Fruit fly (Drosophila melanogaster) whole organism, embryonic: Measurements from ENCODE around the gene SC35.

Experiments used
- Antp ChIP-seq: fragments of 200-800 bp; sonication (Bioruptor generic); optimal IDR thresholded peaks from 3 replicates; lab custom pipeline; 2016; ENCODE audit warnings: missing biosample characterization, missing genetic modification characterization
- Atf6 ChIP-seq: fragments of 200-800 bp; sonication (Bioruptor generic); IDR thresholded peaks from 2 replicates; pipeline ENCODE4 v1.3.6; 2022; ENCODE audit warnings: missing biosample characterization, missing genetic modification characterization
- Bdp1 ChIP-seq: fragments of 200-800 bp; sonication (Bioruptor generic); optimal IDR thresholded peaks from 3 replicates; lab custom pipeline; 2016; ENCODE audit warnings: missing biosample characterization, missing genetic modification characterization
- BtbVII ChIP-seq: fragments of 200-800 bp; sonication (Bioruptor generic); optimal IDR thresholded peaks from 3 replicates; lab custom pipeline; 2017; ENCODE audit warnings: missing biosample characterization, mild to moderate bottlenecking, missing genetic modification characterization
- CG10959 ChIP-seq: fragments of 200-800 bp; sonication (Bioruptor generic); IDR thresholded peaks from 2 replicates; pipeline ENCODE4 v1.3.6; 2022; ENCODE audit warnings: missing biosample characterization, missing genetic modification characterization
- CG12071 ChIP-seq: fragments of 200-800 bp; sonication (Bioruptor generic); optimal IDR thresholded peaks from 3 replicates; lab custom pipeline; 2018; ENCODE audit warnings: missing biosample characterization, mild to moderate bottlenecking, missing genetic modification characterization
- CG1233 ChIP-seq: fragments of 200-800 bp; sonication (Bioruptor generic); optimal IDR thresholded peaks from 4 replicates; lab custom pipeline; 2018; ENCODE audit warnings: missing biosample characterization, mild to moderate bottlenecking, missing genetic modification characterization
- CG13287 ChIP-seq: fragments of 200-800 bp; sonication (Bioruptor generic); IDR thresholded peaks from 2 replicates; pipeline ENCODE4 v1.3.6; 2022; ENCODE audit warnings: missing biosample characterization, missing genetic modification characterization; ENCODE audit not compliant: partially characterized antibody
- CG15269 ChIP-seq: fragments of 200-800 bp; sonication (Bioruptor generic); optimal IDR thresholded peaks from 2 replicates; lab custom pipeline; 2018; ENCODE audit warnings: missing biosample characterization, mild to moderate bottlenecking, missing genetic modification characterization, moderate library complexity
- CG15479 ChIP-seq: fragments of 200-800 bp; sonication (Bioruptor generic); optimal IDR thresholded peaks from 3 replicates; lab custom pipeline; 2019; ENCODE audit warnings: missing biosample characterization, mild to moderate bottlenecking, missing genetic modification characterization, moderate library complexity
- CG15696 ChIP-seq: fragments of 200-800 bp; sonication (Bioruptor generic); optimal IDR thresholded peaks from 2 replicates; lab custom pipeline; 2019; ENCODE audit warnings: missing biosample characterization, mild to moderate bottlenecking, missing genetic modification characterization, moderate library complexity
- CG1647 ChIP-seq: fragments of 200-800 bp; sonication (Bioruptor generic); optimal IDR thresholded peaks from 3 replicates; lab custom pipeline; 2016; ENCODE audit warnings: missing biosample characterization, missing genetic modification characterization
- CG17328 ChIP-seq: fragments of 200-800 bp; sonication (Bioruptor generic); IDR thresholded peaks from 2 replicates; pipeline ENCODE4 v1.3.6; 2022; ENCODE audit warnings: missing biosample characterization, missing genetic modification characterization
- CG17385 ChIP-seq: fragments of 200-800 bp; sonication (Bioruptor generic); optimal IDR thresholded peaks from 3 replicates; lab custom pipeline; 2018; ENCODE audit warnings: missing biosample characterization, mild to moderate bottlenecking, missing genetic modification characterization
- CG17802 ChIP-seq: fragments of 200-800 bp; sonication (Bioruptor generic); optimal IDR thresholded peaks from 2 replicates; lab custom pipeline; 2018; ENCODE audit warnings: missing biosample characterization, mild to moderate bottlenecking, missing genetic modification characterization, moderate library complexity
- CG2202 ChIP-seq: fragments of 200-800 bp; sonication (Bioruptor generic); optimal IDR thresholded peaks from 2 replicates; lab custom pipeline; 2018; ENCODE audit warnings: missing biosample characterization, mild to moderate bottlenecking, missing genetic modification characterization
- CG30431 ChIP-seq: fragments of 200-800 bp; sonication (Bioruptor generic); optimal IDR thresholded peaks from 2 replicates; lab custom pipeline; 2017; ENCODE audit warnings: missing biosample characterization, missing genetic modification characterization
- CG4820 ChIP-seq: fragments of 200-800 bp; sonication (Bioruptor generic); optimal IDR thresholded peaks from 3 replicates; lab custom pipeline; 2016; ENCODE audit warnings: missing biosample characterization, missing genetic modification characterization
- CG6272 ChIP-seq: fragments of 200-800 bp; sonication (Bioruptor generic); IDR thresholded peaks from 2 replicates; pipeline ENCODE4 v1.3.6; 2022; ENCODE audit warnings: missing biosample characterization, missing genetic modification characterization
- CG8290 ChIP-seq, 3 experiments: fragments of 200-800 bp; sonication (Bioruptor generic); optimal IDR thresholded peaks; 2 replicates each; lab custom pipeline; 2016 to 2019; ENCODE audit warnings: missing biosample characterization in 3 of 3, missing genetic modification characterization in 3 of 3, mild to moderate bottlenecking in 2 of 3, moderate library complexity in 1 of 3
- CG9797 ChIP-seq: fragments of 200-800 bp; sonication (Bioruptor generic); optimal IDR thresholded peaks from 3 replicates; lab custom pipeline; 2018; ENCODE audit warnings: missing biosample characterization, mild to moderate bottlenecking, missing genetic modification characterization
- CG9932 ChIP-seq: fragments of 200-800 bp; sonication (Bioruptor generic); IDR thresholded peaks from 2 replicates; pipeline ENCODE4 v1.3.6; 2022; ENCODE audit warnings: missing biosample characterization, missing genetic modification characterization
- Deaf1 ChIP-seq: fragments of 200-800 bp; optimal IDR thresholded peaks from 3 replicates; lab custom pipeline; 2019; ENCODE audit warnings: missing biosample characterization, mild to moderate bottlenecking, missing genetic modification characterization, moderate library complexity
- Gsc ChIP-seq: fragments of 200-800 bp; sonication (Bioruptor generic); IDR thresholded peaks from 2 replicates; pipeline ENCODE4 v1.3.6; 2022; ENCODE audit warnings: missing biosample characterization, missing genetic modification characterization
- Gug ChIP-seq: fragments of 200-800 bp; sonication (Bioruptor generic); IDR thresholded peaks from 4 replicates; pipeline ENCODE4 v1.3.6; 2022; ENCODE audit warnings: missing biosample characterization, missing genetic modification characterization
- Mad ChIP-seq: fragments of 200-800 bp; sonication (Bioruptor generic); optimal IDR thresholded peaks from 2 replicates; lab custom pipeline; 2016; ENCODE audit warnings: missing biosample characterization, missing genetic modification characterization
- Med ChIP-seq: fragments of 200-800 bp; sonication (Bioruptor generic); peaks from one replicate; lab custom pipeline; 2016; ENCODE audit warnings: missing biosample characterization, missing genetic modification characterization, mild to moderate bottlenecking, inconsistent platforms, moderate library complexity
- Nf-YB ChIP-seq: fragments of 200-800 bp; sonication (Bioruptor generic); optimal IDR thresholded peaks from 3 replicates; lab custom pipeline; 2019; ENCODE audit warnings: missing biosample characterization, mild to moderate bottlenecking, missing genetic modification characterization, moderate library complexity
- Sry-β ChIP-seq: fragments of 200-800 bp; sonication (Bioruptor generic); optimal IDR thresholded peaks from 2 replicates; lab custom pipeline; 2018; ENCODE audit warnings: missing biosample characterization, mild to moderate bottlenecking, missing genetic modification characterization, moderate library complexity
- Trl ChIP-seq, 3 experiments: fragments of >200 bp in 2 of 3; fragments of 200-800 bp in 1 of 3; sonication (Bioruptor generic) in 1 of 3; optimal IDR thresholded peaks; 2 replicates in 1 of 3; 3 replicates in 2 of 3; lab custom pipeline; 2016 to 2017; ENCODE audit warnings: missing biosample characterization in 1 of 3, missing genetic modification characterization in 1 of 3
- ab ChIP-seq: fragments of 200-800 bp; sonication (Bioruptor generic); optimal IDR thresholded peaks from 2 replicates; lab custom pipeline; 2016; ENCODE audit warnings: missing biosample characterization, missing genetic modification characterization
- ap ChIP-seq: fragments of 200-800 bp; sonication (Bioruptor generic); IDR thresholded peaks from 2 replicates; pipeline ENCODE4 v1.3.6; 2022; ENCODE audit warnings: missing biosample characterization, missing genetic modification characterization
- btn ChIP-seq: fragments of 200-800 bp; sonication (Bioruptor generic); optimal IDR thresholded peaks from 2 replicates; lab custom pipeline; 2016; ENCODE audit warnings: missing biosample characterization, missing genetic modification characterization
- chn ChIP-seq: fragments of 200-800 bp; sonication (Bioruptor generic); optimal IDR thresholded peaks from 2 replicates; lab custom pipeline; 2016; ENCODE audit warnings: missing biosample characterization, missing genetic modification characterization
- dm ChIP-seq: fragments of 200-800 bp; sonication (Bioruptor generic); optimal IDR thresholded peaks from 3 replicates; lab custom pipeline; 2016; ENCODE audit warnings: missing biosample characterization, missing genetic modification characterization
- dmrt11E ChIP-seq: fragments of 200-800 bp; sonication (Bioruptor generic); optimal IDR thresholded peaks from 3 replicates; lab custom pipeline; 2018; ENCODE audit warnings: missing biosample characterization, mild to moderate bottlenecking, missing genetic modification characterization, moderate library complexity
- fd102C ChIP-seq: fragments of 200-800 bp; sonication (Bioruptor generic); optimal IDR thresholded peaks from 2 replicates; lab custom pipeline; 2018; ENCODE audit warnings: missing biosample characterization, mild to moderate bottlenecking, missing genetic modification characterization, moderate library complexity
- fu2 ChIP-seq: fragments of 200-800 bp; sonication (Bioruptor generic); optimal IDR thresholded peaks from 2 replicates; lab custom pipeline; 2016; ENCODE audit warnings: missing biosample characterization, missing genetic modification characterization
- h ChIP-seq: fragments of >200 bp; optimal IDR thresholded peaks from 2 replicates; lab custom pipeline; 2017
- hb ChIP-seq: fragments of 200-800 bp; sonication (Bioruptor generic); IDR thresholded peaks from 3 replicates; pipeline ENCODE4 v1.3.6; 2022; ENCODE audit warnings: missing biosample characterization, missing genetic modification characterization; ENCODE audit not compliant: partially characterized antibody
- jumu ChIP-seq: fragments of 200-800 bp; sonication (Bioruptor generic); optimal IDR thresholded peaks from 3 replicates; lab custom pipeline; 2016; ENCODE audit warnings: missing biosample characterization, missing genetic modification characterization
- lbe ChIP-seq: fragments of 200-800 bp; sonication (Bioruptor generic); optimal IDR thresholded peaks from 2 replicates; lab custom pipeline; 2016; ENCODE audit warnings: missing biosample characterization, mild to moderate bottlenecking, missing genetic modification characterization
- org-1 ChIP-seq: fragments of 200-800 bp; sonication (Bioruptor generic); optimal IDR thresholded peaks from 2 replicates; lab custom pipeline; 2017; ENCODE audit warnings: missing biosample characterization, missing genetic modification characterization
- peb ChIP-seq: fragments of 200-800 bp; sonication (Bioruptor generic); IDR thresholded peaks from 2 replicates; pipeline ENCODE4 v1.3.6; 2022; ENCODE audit warnings: missing biosample characterization, missing genetic modification characterization
- sc ChIP-seq, 3 experiments: fragments of >200 bp in 2 of 3; fragments of 200-800 bp in 1 of 3; sonication (Bioruptor generic) in 1 of 3; optimal IDR thresholded peaks; 2 replicates in 2 of 3; 3 replicates in 1 of 3; lab custom pipeline; 2017; ENCODE audit warnings: mild to moderate bottlenecking in 1 of 3, missing biosample characterization in 1 of 3, missing genetic modification characterization in 1 of 3, missing genetic modification reagents in 1 of 3
- sens ChIP-seq: fragments of 200-800 bp; sonication (Bioruptor generic); peaks from one replicate; lab custom pipeline; 2016; ENCODE audit warnings: missing biosample characterization, missing genetic modification characterization
- sna ChIP-seq: fragments of 200-800 bp; sonication (Bioruptor generic); IDR thresholded peaks from 2 replicates; pipeline ENCODE4 v1.3.6; 2022; ENCODE audit warnings: missing biosample characterization, missing genetic modification characterization; ENCODE audit not compliant: partially characterized antibody
- sqz ChIP-seq: fragments of 200-800 bp; sonication (Bioruptor generic); optimal IDR thresholded peaks from 3 replicates; lab custom pipeline; 2018; ENCODE audit warnings: missing biosample characterization, mild to moderate bottlenecking, missing genetic modification characterization
- unc-4 ChIP-seq: fragments of 200-800 bp; sonication (Bioruptor generic); IDR thresholded peaks from 2 replicates; pipeline ENCODE4 v1.3.6; 2022; ENCODE audit warnings: missing biosample characterization, missing genetic modification characterization; ENCODE audit not compliant: partially characterized antibody

SC35 gene

dm6 chr2L:12465164-12466011 is 30.9 kb upstream of the SC35 start (continued):
- TF ChIP-seq CG15696 (tag; lab: Kevin White, UChicago) (peak; percentile 69), CG15269 (no peak), CG2202 (tag; lab: Kevin White, UChicago) (peak; percentile 47), fu2 (GFP tag; lab: Kevin White, UChicago) (no peak), Gug (no peak), lbe (GFP tag; lab: Kevin White, UChicago) (no peak), BtbVII (GFP tag; lab: Kevin White, UChicago) (peak; percentile 44), Bdp1 (GFP tag; lab: Kevin White, UChicago) (no peak), org-1 (GFP tag; lab: Kevin White, UChicago) (no peak), CG8290 (GFP tag; optimal IDR thresholded peaks at IDR 0.05; lab: Kevin White, UChicago) (no peak), CG8290 (tag; optimal IDR thresholded peaks at IDR 0.05; lab: Kevin White, UChicago) (no peak), jumu (GFP tag; lab: Kevin White, UChicago) (no peak), CG17385 (GFP tag; lab: Kevin White, UChicago) (peak; percentile 5), Antp (GFP tag; lab: Kevin White, UChicago) (no peak), CG4820 (GFP tag; lab: Kevin White, UChicago) (no peak), Atf6 (GFP tag; lab: Robert Waterston, UW) (peak; percentile 31; the same call in 1 of the 2 replicates), dm (GFP tag; lab: Kevin White, UChicago) (no peak), unc-4 (GFP tag; lab: Robert Waterston, UW) (no peak), chn (GFP tag; lab: Kevin White, UChicago) (no peak), dmrt11E (tag; lab: Kevin White, UChicago) (peak; percentile 59), sna (no peak), CG9797 (GFP tag; lab: Kevin White, UChicago) (no peak), ab (GFP tag; lab: Kevin White, UChicago) (no peak), hb (GFP tag; lab: Robert Waterston, UW) (no peak), Trl (optimal IDR thresholded peaks at IDR 0.05; lab: Kevin White, UChicago) (no peak), Trl (GFP tag; optimal IDR thresholded peaks at IDR 0.05; lab: Kevin White, UChicago) (no peak), CG1647 (GFP tag; lab: Kevin White, UChicago) (no peak), Gsc (GFP tag; lab: Robert Waterston, UW) (no peak), Deaf1 (tag; lab: Kevin White, UChicago) (no peak), CG15479 (GFP tag; lab: Kevin White, UChicago) (no peak), h (lab: Kevin White, UChicago) (no peak), Mad (GFP tag; lab: Kevin White, UChicago) (no peak), Nf-YB (GFP tag; lab: Kevin White, UChicago) (no peak), CG17328 (GFP tag; lab: Robert Waterston, UW) (no peak), ap (GFP tag; lab: Robert Waterston, UW) (no peak), fd102C (peak; percentile 61), btn (GFP tag; lab: Kevin White, UChicago) (no peak), peb (GFP tag; lab: Robert Waterston, UW) (no peak), CG17802 (no peak), Sry-β (no peak), Med (GFP tag; lab: Kevin White, UChicago) (peak; percentile 72), sqz (GFP tag; lab: Kevin White, UChicago) (no peak), CG1233 (peak; percentile 10), sc (optimal IDR thresholded peaks at IDR 0.05; lab: Kevin White, UChicago) (no peak), sc (GFP tag; optimal IDR thresholded peaks at IDR 0.05; lab: Kevin White, UChicago) (peak; percentile 57), CG9932 (GFP tag; lab: Robert Waterston, UW) (no peak), sens (GFP tag; lab: Kevin White, UChicago) (peak; percentile 68), CG13287 (no peak), CG12071 (GFP tag; lab: Kevin White, UChicago) (peak; percentile 53), CG10959 (GFP tag; lab: Robert Waterston, UW) (no peak), CG30431 (GFP tag; lab: Kevin White, UChicago) (no peak), CG6272 (GFP tag; lab: Robert Waterston, UW) (no peak)
